Worm (Caenorhabditis elegans): Measurements from ENCODE around the gene F53A9.7.

Gene F53A9.7

ce11 chrX:8755987-8756386 is 39.3 kb upstream of the F53A9.7 start:
- TF ChIP-seq crh-2 (tag; optimal IDR thresholded peaks at IDR 0.05) (peak; percentile 5), sma-9 (GFP tag; optimal IDR thresholded peaks at IDR 0.05) (peak; percentile 51), sma-9 (tag; optimal IDR thresholded peaks at IDR 0.05) (no peak), nhr-25 (tag; optimal IDR thresholded peaks at IDR 0.05) (no peak), egl-27 (tag; optimal IDR thresholded peaks at IDR 0.05) (no peak)

- TF ChIP-seq nhr-21 (tag; optimal IDR thresholded peaks at IDR 0.05) (peak; percentile 45), mbf-1 (tag; optimal IDR thresholded peaks at IDR 0.05) (no peak)
Measured at ce11 chrX:8754285-8754795, 37.6 kb upstream of the F53A9.7 start.

- TF ChIP-seq sma-9 (GFP tag; optimal IDR thresholded peaks at IDR 0.05) (peak; percentile 97), sma-9 (tag; optimal IDR thresholded peaks at IDR 0.05) (no peak), fos-1 (tag; optimal IDR thresholded peaks at IDR 0.05) (no peak), ztf-4 (tag; optimal IDR thresholded peaks at IDR 0.05) (no peak), alr-1 (tag; optimal IDR thresholded peaks at IDR 0.05) (no peak), dmd-4 (tag; optimal IDR thresholded peaks at IDR 0.05) (no peak), nhr-10 (tag; optimal IDR thresholded peaks at IDR 0.05) (no peak), crh-2 (tag; optimal IDR thresholded peaks at IDR 0.05) (peak; percentile 33), nhr-25 (tag; optimal IDR thresholded peaks at IDR 0.05) (no peak), sma-3 (GFP tag; optimal IDR thresholded peaks at IDR 0.05) (peak; percentile 42), nhr-6 (tag; optimal IDR thresholded peaks at IDR 0.05) (no peak), blmp-1 (tag; optimal IDR thresholded peaks at IDR 0.05; ENCODE audit: insufficient read depth) (peak; percentile 52), R02D3.7 (tag; optimal IDR thresholded peaks at IDR 0.05) (no peak), nhr-21 (tag; optimal IDR thresholded peaks at IDR 0.05) (peak; percentile 63), lin-39 (tag; optimal IDR thresholded peaks at IDR 0.05) (no peak), nhr-12 (tag; optimal IDR thresholded peaks at IDR 0.05) (no peak), C34F6.9 (tag; optimal IDR thresholded peaks at IDR 0.05) (no peak), lin-13 (GFP tag; optimal IDR thresholded peaks at IDR 0.05) (no peak), F13H6.1 (tag; optimal IDR thresholded peaks at IDR 0.05) (no peak), ZK546.5 (tag; optimal IDR thresholded peaks at IDR 0.05) (no peak), ama-1 (optimal IDR thresholded peaks at IDR 0.05) (no peak), mab-5 (tag; optimal IDR thresholded peaks at IDR 0.05) (no peak), unc-55 (GFP tag; optimal IDR thresholded peaks at IDR 0.05) (no peak), aly-2 (tag; optimal IDR thresholded peaks at IDR 0.05) (no peak), Y55F3AM.14 (GFP tag; optimal IDR thresholded peaks at IDR 0.05) (no peak), nhr-129 (tag; optimal IDR thresholded peaks at IDR 0.05) (peak; percentile 19), elt-3 (tag; optimal IDR thresholded peaks at IDR 0.05) (no peak), snpc-4 (tag; optimal IDR thresholded peaks at IDR 0.05) (no peak), mdl-1 (tag; optimal IDR thresholded peaks at IDR 0.05) (peak; percentile 36 to 60), zag-1 (tag; optimal IDR thresholded peaks at IDR 0.05) (no peak), skn-1 (tag; optimal IDR thresholded peaks at IDR 0.05) (no peak), egl-27 (tag; optimal IDR thresholded peaks at IDR 0.05) (peak; percentile 10)
Measured at ce11 chrX:8752546-8752945, 35.8 kb upstream of the F53A9.7 start.

ce11 chrX:8750660-8751059 is 33.9 kb upstream of the F53A9.7 start, which contains the start of gene asns-2:
Gene asns-2 (minus strand): TSS chrX:8750941.
- TF ChIP-seq mbf-1 (tag; optimal IDR thresholded peaks at IDR 0.05): no peak
- peak; percentile 4 for TF ChIP-seq ama-1 (optimal IDR thresholded peaks at IDR 0.05)

- TF ChIP-seq crh-2 (tag; optimal IDR thresholded peaks at IDR 0.05) (peak; percentile 49), R02D3.7 (tag; optimal IDR thresholded peaks at IDR 0.05) (no peak), nhr-21 (tag; optimal IDR thresholded peaks at IDR 0.05) (peak; percentile 23), Y55F3AM.14 (GFP tag; optimal IDR thresholded peaks at IDR 0.05) (no peak), sma-9 (GFP tag; optimal IDR thresholded peaks at IDR 0.05) (peak; percentile 94), sma-9 (tag; optimal IDR thresholded peaks at IDR 0.05) (no peak), ceh-82 (tag; optimal IDR thresholded peaks at IDR 0.05) (no peak), nhr-25 (tag; optimal IDR thresholded peaks at IDR 0.05) (no peak), aly-2 (tag; optimal IDR thresholded peaks at IDR 0.05) (no peak), elt-3 (tag; optimal IDR thresholded peaks at IDR 0.05) (no peak), F13H6.1 (tag; optimal IDR thresholded peaks at IDR 0.05) (peak; percentile 26), nhr-77 (tag; optimal IDR thresholded peaks at IDR 0.05) (no peak), blmp-1 (tag; optimal IDR thresholded peaks at IDR 0.05; ENCODE audit: insufficient read depth) (no peak), dmd-4 (tag; optimal IDR thresholded peaks at IDR 0.05) (no peak), sma-3 (GFP tag; optimal IDR thresholded peaks at IDR 0.05) (peak; percentile 33), nhr-10 (tag; optimal IDR thresholded peaks at IDR 0.05) (no peak), mdl-1 (tag; optimal IDR thresholded peaks at IDR 0.05) (no peak), nhr-129 (tag; optimal IDR thresholded peaks at IDR 0.05) (peak; percentile 37), gmeb-1 (tag; optimal IDR thresholded peaks at IDR 0.05) (peak; percentile 49), skn-1 (tag; optimal IDR thresholded peaks at IDR 0.05) (no peak), fos-1 (tag; optimal IDR thresholded peaks at IDR 0.05) (peak; percentile 93)
Measured at ce11 chrX:8750209-8750608, 33.5 kb upstream of the F53A9.7 start.
